Fruit fly (Drosophila melanogaster) whole organism, adult: ENCODE results near the gene pcx.

Source experiments
- CG11617 ChIP-seq: fragments of 200-800 bp; sonication (Bioruptor generic); optimal IDR thresholded peaks from 2 replicates; lab custom pipeline; 2017; ENCODE audit warnings: mild to moderate bottlenecking, missing biosample characterization, missing genetic modification reagents, missing genetic modification characterization
- CG12768 ChIP-seq: fragments of 200-800 bp; sonication (Bioruptor generic); optimal IDR thresholded peaks from 2 replicates; lab custom pipeline; 2017; ENCODE audit warnings: missing biosample characterization, missing genetic modification characterization, mild to moderate bottlenecking, moderate library complexity, missing genetic modification reagents
- CG14711 ChIP-seq: fragments of 200-800 bp; sonication (Bioruptor generic); optimal IDR thresholded peaks from 2 replicates; lab custom pipeline; 2018; ENCODE audit warnings: missing biosample characterization, mild to moderate bottlenecking, missing genetic modification characterization, moderate library complexity
- CG1620 ChIP-seq: fragments of 200-800 bp; sonication (Bioruptor generic); optimal IDR thresholded peaks from 2 replicates; lab custom pipeline; 2016; ENCODE audit warnings: missing biosample characterization, missing genetic modification characterization
- CG33017 ChIP-seq: fragments of 200-800 bp; sonication (Bioruptor generic); optimal IDR thresholded peaks from 2 replicates; lab custom pipeline; 2018; ENCODE audit warnings: missing biosample characterization, mild to moderate bottlenecking, missing genetic modification characterization, moderate library complexity
- CG5204 ChIP-seq: fragments of 200-800 bp; sonication (Bioruptor generic); optimal IDR thresholded peaks from 2 replicates; lab custom pipeline; 2016; ENCODE audit warnings: missing biosample characterization, missing genetic modification characterization
- CG7045 ChIP-seq: fragments of 200-800 bp; sonication (Bioruptor generic); optimal IDR thresholded peaks from 2 replicates; lab custom pipeline; 2017; ENCODE audit warnings: missing biosample characterization, mild to moderate bottlenecking, missing genetic modification characterization
- CG7101 ChIP-seq: fragments of 200-800 bp; sonication (Bioruptor generic); optimal IDR thresholded peaks from 2 replicates; lab custom pipeline; 2018; ENCODE audit warnings: missing biosample characterization, mild to moderate bottlenecking, missing genetic modification characterization, moderate library complexity
- Clk ChIP-seq: fragments of 200-800 bp; sonication (Bioruptor generic); optimal IDR thresholded peaks from 2 replicates; lab custom pipeline; 2017; ENCODE audit warnings: missing biosample characterization, missing genetic modification characterization
- Crg-1 ChIP-seq: fragments of 200-800 bp; sonication (Bioruptor generic); optimal IDR thresholded peaks from 2 replicates; lab custom pipeline; 2016; ENCODE audit warnings: missing biosample characterization, missing genetic modification characterization
- Hr96 ChIP-seq: fragments of 200-800 bp; sonication (Bioruptor generic); optimal IDR thresholded peaks from 2 replicates; lab custom pipeline; 2016; ENCODE audit warnings: missing biosample characterization, missing genetic modification characterization
- Mnt ChIP-seq: fragments of 200-800 bp; sonication (Bioruptor generic); optimal IDR thresholded peaks from 2 replicates; lab custom pipeline; 2016; ENCODE audit warnings: missing biosample characterization, mild to moderate bottlenecking, missing genetic modification characterization
- bab1 ChIP-seq: fragments of 200-800 bp; sonication (Bioruptor generic); optimal IDR thresholded peaks from 3 replicates; lab custom pipeline; 2019; ENCODE audit warnings: missing biosample characterization, mild to moderate bottlenecking, missing genetic modification characterization, moderate library complexity
- cic ChIP-seq: fragments of 200-800 bp; sonication (Bioruptor generic); optimal IDR thresholded peaks from 2 replicates; lab custom pipeline; 2017; ENCODE audit warnings: missing biosample characterization, mild to moderate bottlenecking, missing genetic modification characterization, moderate library complexity
- cnc ChIP-seq, 2 experiments: fragments of >200 bp; optimal IDR thresholded peaks; 2 replicates each; lab custom pipeline; 2017
- kay ChIP-seq: fragments of 200-800 bp; sonication (Bioruptor generic); peaks from one replicate; lab custom pipeline; 2016; ENCODE audit warnings: missing biosample characterization, missing genetic modification characterization, borderline replicate concordance
- ovo ChIP-seq: fragments of 200-800 bp; sonication (Bioruptor generic); optimal IDR thresholded peaks from 2 replicates; lab custom pipeline; 2016; ENCODE audit warnings: missing biosample characterization, missing genetic modification characterization
- pad ChIP-seq: fragments of 200-800 bp; sonication (Bioruptor generic); optimal IDR thresholded peaks from 3 replicates; lab custom pipeline; 2017; ENCODE audit warnings: missing biosample characterization, missing genetic modification characterization, mild to moderate bottlenecking, moderate library complexity, missing genetic modification reagents
- tj ChIP-seq: fragments of 200-800 bp; sonication (Bioruptor generic); optimal IDR thresholded peaks from 3 replicates; lab custom pipeline; 2017; ENCODE audit warnings: missing biosample characterization, mild to moderate bottlenecking, missing genetic modification characterization, moderate library complexity
- toe ChIP-seq: fragments of 200-800 bp; sonication (Bioruptor generic); optimal IDR thresholded peaks from 2 replicates; lab custom pipeline; 2016; ENCODE audit warnings: missing biosample characterization, missing genetic modification characterization

pcx gene

dm6 chrX:2223454-2223853 lies 1.6 kb upstream of the pcx start, which contains the start of gene CG14052:
CG14052 (plus strand) TSS chrX:2223754.
- TF ChIP-seq Clk (GFP tag; lab: Kevin White, UChicago) (no peak), CG11617 (no peak), toe (GFP tag; lab: Kevin White, UChicago) (no peak), Crg-1 (GFP tag; lab: Kevin White, UChicago) (no peak), CG1620 (GFP tag; lab: Kevin White, UChicago) (no peak), cic (no peak), CG5204 (no peak), Mnt (GFP tag; lab: Kevin White, UChicago) (no peak), Hr96 (GFP tag; lab: Kevin White, UChicago) (no peak), cnc (optimal IDR thresholded peaks at IDR 0.05; lab: Kevin White, UChicago) (no peak), CG33017 (no peak), CG12768 (GFP tag; lab: Kevin White, UChicago) (no peak), CG7045 (GFP tag; lab: Kevin White, UChicago) (no peak), kay (GFP tag; lab: Kevin White, UChicago) (no peak), CG14711 (tag; lab: Kevin White, UChicago) (no peak), pad (GFP tag; lab: Kevin White, UChicago) (no peak), tj (GFP tag; lab: Kevin White, UChicago) (no peak), bab1 (GFP tag; lab: Kevin White, UChicago) (no peak)

- TF ChIP-seq CG33017 (no peak), toe (GFP tag; lab: Kevin White, UChicago) (no peak), CG14711 (tag; lab: Kevin White, UChicago) (no peak), Hr96 (GFP tag; lab: Kevin White, UChicago) (no peak), cic (no peak), pad (GFP tag; lab: Kevin White, UChicago) (no peak), cnc (optimal IDR thresholded peaks at IDR 0.05; lab: Kevin White, UChicago) (no peak), tj (GFP tag; lab: Kevin White, UChicago) (no peak), CG7101 (tag; lab: Kevin White, UChicago) (no peak), Crg-1 (GFP tag; lab: Kevin White, UChicago) (no peak), CG7045 (GFP tag; lab: Kevin White, UChicago) (no peak), ovo (GFP tag; lab: Kevin White, UChicago) (no peak), Clk (GFP tag; lab: Kevin White, UChicago) (no peak), bab1 (GFP tag; lab: Kevin White, UChicago) (peak; percentile 10), CG5204 (no peak), CG1620 (GFP tag; lab: Kevin White, UChicago) (no peak), Mnt (GFP tag; lab: Kevin White, UChicago) (peak; percentile 100)
Measured at dm6 chrX:2241842-2242241, 16.7 kb downstream of the pcx start, which contains the start of gene kz. kz (minus strand) TSS chrX:2242035.

dm6 chrX:2242897-2243296 lies 17.8 kb downstream of the pcx start:
- no peak for TF ChIP-seq CG7045 (GFP tag; lab: Kevin White, UChicago)
- no peak for TF ChIP-seq tj (GFP tag; lab: Kevin White, UChicago)
- no peak for TF ChIP-seq CG14711 (tag; lab: Kevin White, UChicago)
- TF ChIP-seq CG33017 = no peak
- no peak for TF ChIP-seq CG7101 (tag; lab: Kevin White, UChicago)
- no peak for TF ChIP-seq pad (GFP tag; lab: Kevin White, UChicago)
- TF ChIP-seq Clk (GFP tag; lab: Kevin White, UChicago) = no peak
- TF ChIP-seq CG11617 = no peak
- no peak for TF ChIP-seq CG1620 (GFP tag; lab: Kevin White, UChicago)

- no peak for TF ChIP-seq bab1 (GFP tag; lab: Kevin White, UChicago)
- no peak for TF ChIP-seq Crg-1 (GFP tag; lab: Kevin White, UChicago)
Measured at dm6 chrX:2244753-2245152, 19.7 kb downstream of the pcx start.

- TF ChIP-seq CG11617 (no peak), pad (GFP tag; lab: Kevin White, UChicago) (no peak), kay (GFP tag; lab: Kevin White, UChicago) (no peak), CG7101 (tag; lab: Kevin White, UChicago) (no peak), bab1 (GFP tag; lab: Kevin White, UChicago) (no peak), Clk (GFP tag; lab: Kevin White, UChicago) (no peak), toe (GFP tag; lab: Kevin White, UChicago) (no peak), CG1620 (GFP tag; lab: Kevin White, UChicago) (no peak), CG14711 (tag; lab: Kevin White, UChicago) (no peak)
Measured at dm6 chrX:2245931-2246330, 20.8 kb downstream of the pcx start, which contains the start of gene Or2a. Or2a (plus strand) TSS chrX:2246231.

dm6 chrX:2249763-2250162 lies 24.7 kb downstream of the pcx start, which contains the start of gene crn:
crn (minus strand) TSS chrX:2249983.
- TF ChIP-seq CG11617 (no peak), Mnt (GFP tag; lab: Kevin White, UChicago) (peak; percentile 5), ovo (GFP tag; lab: Kevin White, UChicago) (no peak), tj (GFP tag; lab: Kevin White, UChicago) (no peak), pad (GFP tag; lab: Kevin White, UChicago) (no peak)

- TF ChIP-seq CG5204 = no peak
- TF ChIP-seq pad (GFP tag; lab: Kevin White, UChicago) = no peak
- TF ChIP-seq tj (GFP tag; lab: Kevin White, UChicago) = no peak
- no peak for TF ChIP-seq CG11617
- TF ChIP-seq cnc (optimal IDR thresholded peaks at IDR 0.05; lab: Kevin White, UChicago) = no peak
- TF ChIP-seq Crg-1 (GFP tag; lab: Kevin White, UChicago) = no peak
- TF ChIP-seq CG7101 (tag; lab: Kevin White, UChicago) = no peak
- TF ChIP-seq ovo (GFP tag; lab: Kevin White, UChicago) = no peak
- TF ChIP-seq bab1 (GFP tag; lab: Kevin White, UChicago) = no peak
- TF ChIP-seq kay (GFP tag; lab: Kevin White, UChicago) = no peak
- TF ChIP-seq cic = no peak
- TF ChIP-seq Mnt (GFP tag; lab: Kevin White, UChicago) = no peak
- TF ChIP-seq CG7045 (GFP tag; lab: Kevin White, UChicago) = no peak
- no peak for TF ChIP-seq CG33017
- no peak for TF ChIP-seq CG14711 (tag; lab: Kevin White, UChicago)
Measured at dm6 chrX:2251688-2252087, 26.6 kb downstream of the pcx start, which contains the start of gene CG3191. CG3191 (minus strand) TSS chrX:2251993.
